5 fruit fly cellular contexts compared by ENCODE assay signal in genomic region chrX:15070811-15071479, dm6.
A peak's percentile ranks its signal among the peaks of the same experiment; 100 is the strongest.
TF ChIP-seq lines count a peak whose summit lies in the region.

No protein-coding gene starts in this region.

- no peak for TF ChIP-seq CTCF in whole organism, embryonic (GFP tag; optimal IDR thresholded peaks at IDR 0.05; lab: Kevin White, UChicago)

TF ChIP-seq in whole organism, adult, 20 proteins besides CTCF, POLR2A, EP300 and RAD21:
- TF ChIP-seq CG14711 (tag; optimal IDR thresholded peaks at IDR 0.05; lab: Kevin White, UChicago) (no peak), CG7101 (tag; optimal IDR thresholded peaks at IDR 0.05; lab: Kevin White, UChicago) (peak; percentile 19), Mnt (GFP tag; optimal IDR thresholded peaks at IDR 0.05; lab: Kevin White, UChicago) (peak; percentile 46), CG11617 (GFP tag; optimal IDR thresholded peaks at IDR 0.05; lab: Kevin White, UChicago) (peak; percentile 27), cic (GFP tag; optimal IDR thresholded peaks at IDR 0.05; lab: Kevin White, UChicago) (peak; percentile 50), toe (GFP tag; optimal IDR thresholded peaks at IDR 0.05; lab: Kevin White, UChicago) (no peak), CG12768 (GFP tag; optimal IDR thresholded peaks at IDR 0.05; lab: Kevin White, UChicago) (peak; percentile 39), CG1620 (GFP tag; optimal IDR thresholded peaks at IDR 0.05; lab: Kevin White, UChicago) (no peak), kay (GFP tag; lab: Kevin White, UChicago; ENCODE audit: borderline replicate concordance) (peak; percentile 15), bab1 (GFP tag; optimal IDR thresholded peaks at IDR 0.05; lab: Kevin White, UChicago) (peak; percentile 23), tj (GFP tag; optimal IDR thresholded peaks at IDR 0.05; lab: Kevin White, UChicago) (peak; percentile 12), ovo (GFP tag; optimal IDR thresholded peaks at IDR 0.05; lab: Kevin White, UChicago) (peak; percentile 55)

TF ChIP-seq in whole organism, embryonic, 481 proteins besides CTCF, POLR2A, EP300 and RAD21 (continues in another document):
- peak; percentile 28; the same call in 1 of the 2 replicates for TF ChIP-seq Rfx (GFP tag; IDR thresholded peaks at IDR 0.05; lab: Robert Waterston, UW)
- no peak for TF ChIP-seq Adf1 (GFP tag; IDR thresholded peaks at IDR 0.05; lab: Robert Waterston, UW)
- TF ChIP-seq crol (GFP tag; IDR thresholded peaks at IDR 0.05; lab: Robert Waterston, UW), result peak; percentile 77
- TF ChIP-seq CG10462 (GFP tag; optimal IDR thresholded peaks at IDR 0.05; lab: Kevin White, UChicago), result no peak
- peak; percentile 31 for TF ChIP-seq CG34376 (GFP tag; optimal IDR thresholded peaks at IDR 0.05; lab: Kevin White, UChicago)
- peak; percentile 25; the same call in 1 of the 3 replicates for TF ChIP-seq Dbx (GFP tag; IDR thresholded peaks at IDR 0.05; lab: Robert Waterston, UW)
- peak in 1 of 2 experiments; percentile 46 for TF ChIP-seq Hr78 (GFP tag; optimal IDR thresholded peaks at IDR 0.05; lab: Kevin White, UChicago)
- no peak for TF ChIP-seq tll (GFP tag; optimal IDR thresholded peaks at IDR 0.05; lab: Kevin White, UChicago)
- peak; percentile 15 for TF ChIP-seq sug (tag; optimal IDR thresholded peaks at IDR 0.05; lab: Kevin White, UChicago)
- peak; percentile 29 for TF ChIP-seq lbe (GFP tag; optimal IDR thresholded peaks at IDR 0.05; lab: Kevin White, UChicago)
- no peak for TF ChIP-seq stc (GFP tag; IDR thresholded peaks at IDR 0.05; lab: Robert Waterston, UW)
- peak; percentile 62 for TF ChIP-seq grn (GFP tag; optimal IDR thresholded peaks at IDR 0.05; lab: Kevin White, UChicago)
- TF ChIP-seq mirr (GFP tag; optimal IDR thresholded peaks at IDR 0.05; lab: Kevin White, UChicago), result peak; percentile 43
- peak; percentile 45 for TF ChIP-seq cwo (GFP tag; optimal IDR thresholded peaks at IDR 0.05; lab: Kevin White, UChicago)
- TF ChIP-seq sob (GFP tag; IDR thresholded peaks at IDR 0.05; lab: Robert Waterston, UW), result peak; percentile 49; the same call in 1 of the 2 replicates
- peak; percentile 12 for TF ChIP-seq grau (tag; optimal IDR thresholded peaks at IDR 0.05; lab: Kevin White, UChicago)
- TF ChIP-seq CG15073 (GFP tag; optimal IDR thresholded peaks at IDR 0.05; lab: Kevin White, UChicago), result peak; percentile 58
- no peak for TF ChIP-seq CG16779 (GFP tag; IDR thresholded peaks at IDR 0.05; lab: Robert Waterston, UW)
- TF ChIP-seq Med (GFP tag; lab: Kevin White, UChicago), result peak; percentile 2
- TF ChIP-seq sens (GFP tag; lab: Kevin White, UChicago), result peak; percentile 64

TF ChIP-seq in whole organism, prepupa, 60 proteins besides CTCF, POLR2A, EP300 and RAD21 (continues in another document):
- TF ChIP-seq fkh (GFP tag; optimal IDR thresholded peaks at IDR 0.05; lab: Kevin White, UChicago) (no peak), achi (GFP tag; optimal IDR thresholded peaks at IDR 0.05; lab: Kevin White, UChicago) (peak; percentile 29), Eip75B (GFP tag; optimal IDR thresholded peaks at IDR 0.05; lab: Kevin White, UChicago) (peak; percentile 6), eg (GFP tag; IDR thresholded peaks at IDR 0.05; lab: Robert Waterston, UW) (peak; percentile 29; the same call in 2 of the 3 replicates), CG7368 (GFP tag; optimal IDR thresholded peaks at IDR 0.05; lab: Kevin White, UChicago) (no peak), CG10631 (GFP tag; optimal IDR thresholded peaks at IDR 0.05; lab: Kevin White, UChicago) (no peak), ss (GFP tag; optimal IDR thresholded peaks at IDR 0.05; lab: Kevin White, UChicago) (peak; percentile 44 to 61), Hr4 (GFP tag; optimal IDR thresholded peaks at IDR 0.05; lab: Kevin White, UChicago) (no peak), CG6276 (GFP tag; optimal IDR thresholded peaks at IDR 0.05; lab: Kevin White, UChicago) (peak; percentile 37), CG16779 (tag; optimal IDR thresholded peaks at IDR 0.05; lab: Kevin White, UChicago) (no peak), esn (GFP tag; optimal IDR thresholded peaks at IDR 0.05; lab: Kevin White, UChicago) (peak; percentile 19), CG6854 (GFP tag; optimal IDR thresholded peaks at IDR 0.05; lab: Kevin White, UChicago) (peak; percentile 29), Gug (GFP tag; IDR thresholded peaks at IDR 0.05; lab: Robert Waterston, UW) (no peak), Ets96B (tag; optimal IDR thresholded peaks at IDR 0.05; lab: Kevin White, UChicago) (peak; percentile 17), CG1621 (tag; optimal IDR thresholded peaks at IDR 0.05; lab: Kevin White, UChicago) (peak; percentile 3), Met (GFP tag; optimal IDR thresholded peaks at IDR 0.05; lab: Kevin White, UChicago) (peak; percentile 62), CG8119 (GFP tag; IDR thresholded peaks at IDR 0.05; lab: Robert Waterston, UW) (no peak), CG6808 (GFP tag; optimal IDR thresholded peaks at IDR 0.05; lab: Kevin White, UChicago) (peak; percentile 28), fd59A (GFP tag; optimal IDR thresholded peaks at IDR 0.05; lab: Kevin White, UChicago) (no peak), Hr38 (GFP tag; optimal IDR thresholded peaks at IDR 0.05; lab: Kevin White, UChicago) (no peak), CG34406 (GFP tag; optimal IDR thresholded peaks at IDR 0.05; lab: Kevin White, UChicago) (peak; percentile 6)

TF ChIP-seq in whole organism, pupa, 21 proteins besides CTCF, POLR2A, EP300 and RAD21:
- TF ChIP-seq fd96Ca (GFP tag; IDR thresholded peaks at IDR 0.05; lab: Robert Waterston, UW) (peak; percentile 29; the same call in 1 of the 3 replicates), CG8159 (tag; optimal IDR thresholded peaks at IDR 0.05; lab: Kevin White, UChicago) (peak; percentile 37), Pif1B (GFP tag; optimal IDR thresholded peaks at IDR 0.05; lab: Kevin White, UChicago) (no peak), CG12605 (GFP tag; IDR thresholded peaks at IDR 0.05; lab: Robert Waterston, UW) (no peak), Pif1A (GFP tag; optimal IDR thresholded peaks at IDR 0.05; lab: Kevin White, UChicago) (peak; percentile 43), CG9948 (tag; optimal IDR thresholded peaks at IDR 0.05; lab: Kevin White, UChicago) (no peak), CG14655 (GFP tag; optimal IDR thresholded peaks at IDR 0.05; lab: Kevin White, UChicago) (peak; percentile 11), EcR (GFP tag; optimal IDR thresholded peaks at IDR 0.05; lab: Kevin White, UChicago) (peak; percentile 62), CG13204 (GFP tag; optimal IDR thresholded peaks at IDR 0.05; lab: Kevin White, UChicago) (no peak), CG34367 (tag; optimal IDR thresholded peaks at IDR 0.05; lab: Kevin White, UChicago) (peak; percentile 12), rn (GFP tag; IDR thresholded peaks at IDR 0.05; lab: Robert Waterston, UW) (no peak), Snoo (tag; optimal IDR thresholded peaks at IDR 0.05; lab: Kevin White, UChicago) (peak; percentile 15), CG8301 (tag; optimal IDR thresholded peaks at IDR 0.05; lab: Kevin White, UChicago) (peak; percentile 25), CG4496 (GFP tag; IDR thresholded peaks at IDR 0.05; lab: Robert Waterston, UW) (no peak), gl (tag; optimal IDR thresholded peaks at IDR 0.05; lab: Kevin White, UChicago) (peak; percentile 23), CG15710 (tag; optimal IDR thresholded peaks at IDR 0.05; lab: Kevin White, UChicago) (peak; percentile 29), CG32121 (GFP tag; IDR thresholded peaks at IDR 0.05; lab: Robert Waterston, UW) (no peak), Ets98B (GFP tag; IDR thresholded peaks at IDR 0.05; lab: Robert Waterston, UW) (peak; percentile 37; the same call in 1 of the 2 replicates)

TF ChIP-seq in whole organism, wandering third instar larva, 38 proteins besides CTCF, POLR2A, EP300 and RAD21:
- TF ChIP-seq rgr (GFP tag; optimal IDR thresholded peaks at IDR 0.05; lab: Kevin White, UChicago), result peak; percentile 13
- TF ChIP-seq N (GFP tag; optimal IDR thresholded peaks at IDR 0.05; lab: Kevin White, UChicago), result no peak
- TF ChIP-seq Myc (optimal IDR thresholded peaks at IDR 0.05; lab: Kevin White, UChicago), result no peak
- TF ChIP-seq CrebA (GFP tag; optimal IDR thresholded peaks at IDR 0.05; lab: Kevin White, UChicago; ENCODE audit: borderline replicate concordance), result peak; percentile 6
- TF ChIP-seq Hr78 (GFP tag; optimal IDR thresholded peaks at IDR 0.05; lab: Kevin White, UChicago), result no peak
- no peak for TF ChIP-seq Dfd (GFP tag; optimal IDR thresholded peaks at IDR 0.05; lab: Kevin White, UChicago)
- TF ChIP-seq Dif (GFP tag; optimal IDR thresholded peaks at IDR 0.05; lab: Kevin White, UChicago; ENCODE audit: partially characterized antibody), result no peak
- TF ChIP-seq Sp1 (GFP tag; optimal IDR thresholded peaks at IDR 0.05; lab: Kevin White, UChicago), result peak; percentile 38
- peak; percentile 24 for TF ChIP-seq ey (GFP tag; optimal IDR thresholded peaks at IDR 0.05; lab: Kevin White, UChicago)
- peak; percentile 62 for TF ChIP-seq brk (GFP tag; optimal IDR thresholded peaks at IDR 0.05; lab: Kevin White, UChicago)
- no peak for TF ChIP-seq lola (GFP tag; optimal IDR thresholded peaks at IDR 0.05; lab: Kevin White, UChicago)
- TF ChIP-seq foxo (GFP tag; optimal IDR thresholded peaks at IDR 0.05; lab: Kevin White, UChicago), result peak in 1 of 2 experiments; percentile 41
- peak; percentile 22 for TF ChIP-seq Rel (GFP tag; optimal IDR thresholded peaks at IDR 0.05; lab: Kevin White, UChicago)
- peak; percentile 38 for TF ChIP-seq Rel (tag; optimal IDR thresholded peaks at IDR 0.05; lab: Kevin White, UChicago)
- no peak for TF ChIP-seq OdsH (GFP tag; optimal IDR thresholded peaks at IDR 0.05; lab: Kevin White, UChicago)
- peak; percentile 58 for TF ChIP-seq h (GFP tag; optimal IDR thresholded peaks at IDR 0.05; lab: Kevin White, UChicago)
- peak; percentile 29 for TF ChIP-seq psq (GFP tag; optimal IDR thresholded peaks at IDR 0.05; lab: Kevin White, UChicago)
- TF ChIP-seq sv (GFP tag; optimal IDR thresholded peaks at IDR 0.05; lab: Kevin White, UChicago), result no peak
- TF ChIP-seq GATAd (GFP tag; optimal IDR thresholded peaks at IDR 0.05; lab: Kevin White, UChicago), result no peak
- TF ChIP-seq fru (GFP tag; optimal IDR thresholded peaks at IDR 0.05; lab: Kevin White, UChicago), result peak; percentile 25
- TF ChIP-seq br (GFP tag; optimal IDR thresholded peaks at IDR 0.05; lab: Kevin White, UChicago), result no peak
- peak; percentile 76 for TF ChIP-seq Hr83 (GFP tag; optimal IDR thresholded peaks at IDR 0.05; lab: Kevin White, UChicago; ENCODE audit: poor library complexity, severe bottlenecking)
- peak; percentile 71 for TF ChIP-seq Hnf4 (GFP tag; optimal IDR thresholded peaks at IDR 0.05; lab: Kevin White, UChicago)
- TF ChIP-seq dl (GFP tag; optimal IDR thresholded peaks at IDR 0.05; lab: Kevin White, UChicago; ENCODE audit: insufficient read depth in 1 of 2, partially characterized antibody in 2 of 2), result peak in 1 of 2 experiments; percentile 7
- no peak for TF ChIP-seq usp (GFP tag; optimal IDR thresholded peaks at IDR 0.05; lab: Kevin White, UChicago)
